Fruit fly (Drosophila melanogaster): ENCODE measurements around the gene Mgat4b.

DNA sequence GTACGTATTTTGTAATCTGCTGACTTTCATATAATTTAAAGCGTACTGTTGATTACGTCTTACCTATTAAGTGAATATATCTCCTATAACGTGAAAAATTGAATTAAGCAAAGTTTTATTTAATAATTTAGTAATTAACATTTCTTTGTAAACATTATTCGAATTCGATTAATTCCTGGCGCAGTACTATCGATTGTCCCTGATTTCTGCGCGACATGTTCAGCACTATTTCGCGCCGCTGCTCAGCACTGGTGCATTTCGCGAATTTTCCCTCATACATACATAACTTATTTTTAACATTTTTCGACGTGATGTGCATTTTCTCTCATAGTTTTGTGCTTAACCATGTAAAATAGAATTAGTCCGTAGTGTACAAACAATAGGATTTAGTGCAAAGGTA is 20.6 kb upstream of the Mgat4b start, which contains the start of gene Helz:
- TF ChIP-seq Myc (optimal IDR thresholded peaks at IDR 0.05), result no peak
- no peak for TF ChIP-seq h (optimal IDR thresholded peaks at IDR 0.05)
- TF ChIP-seq psq (optimal IDR thresholded peaks at IDR 0.05), result no peak
- no peak for TF ChIP-seq insv (optimal IDR thresholded peaks at IDR 0.05)

Measured in Kc167 (cell line).